Fruit fly (Drosophila melanogaster): ENCODE data around the gene Spindly.
A peak's percentile ranks its signal among the peaks of the same experiment; 100 is the strongest.

dm6 chr2L:3479697-3480442, 50.2 kb downstream of the Spindly start:
- no peak for TF ChIP-seq usp (GFP tag; optimal IDR thresholded peaks at IDR 0.05)
- no peak for TF ChIP-seq sv (GFP tag; optimal IDR thresholded peaks at IDR 0.05)
- TF ChIP-seq br (GFP tag; optimal IDR thresholded peaks at IDR 0.05), result no peak
- TF ChIP-seq N (GFP tag; optimal IDR thresholded peaks at IDR 0.05), result no peak
- TF ChIP-seq psq (GFP tag; optimal IDR thresholded peaks at IDR 0.05), result no peak
- no peak for TF ChIP-seq fru (GFP tag; optimal IDR thresholded peaks at IDR 0.05)
- TF ChIP-seq h (GFP tag; optimal IDR thresholded peaks at IDR 0.05), result peak; percentile 62
- no peak for TF ChIP-seq lola (GFP tag; optimal IDR thresholded peaks at IDR 0.05)
- TF ChIP-seq Myc (optimal IDR thresholded peaks at IDR 0.05), result no peak

Data from whole organism, wandering third instar larva.